Fruit fly (Drosophila melanogaster) whole organism, embryonic: Measurements from ENCODE around the gene CG43062.

ENCODE experiments used
- CG10267 ChIP-seq: fragments of 200-800 bp; sonication (Bioruptor generic); optimal IDR thresholded peaks from 2 replicates; lab custom pipeline; 2018; ENCODE audit warnings: missing biosample characterization, mild to moderate bottlenecking, missing genetic modification characterization, moderate library complexity
- CG10654 ChIP-seq: fragments of 200-800 bp; sonication (Bioruptor generic); optimal IDR thresholded peaks from 2 replicates; lab custom pipeline; 2016; ENCODE audit warnings: missing biosample characterization, missing genetic modification characterization
- CG12942 ChIP-seq: fragments of 200-800 bp; sonication (Bioruptor generic); optimal IDR thresholded peaks from 3 replicates; lab custom pipeline; 2016; ENCODE audit warnings: missing biosample characterization, missing genetic modification characterization
- CG14050 ChIP-seq: fragments of 200-800 bp; sonication (Bioruptor generic); IDR thresholded peaks from 3 replicates; pipeline ENCODE4 v1.3.6; 2022; ENCODE audit warnings: missing biosample characterization, missing genetic modification characterization
- CG16813 ChIP-seq: fragments of 200-800 bp; sonication (Bioruptor generic); IDR thresholded peaks from 3 replicates; pipeline ENCODE4 v1.3.6; 2022; ENCODE audit warnings: missing biosample characterization, missing genetic modification characterization; ENCODE audit not compliant: partially characterized antibody
- CG17361 ChIP-seq: fragments of 200-800 bp; sonication (Bioruptor generic); IDR thresholded peaks from 3 replicates; pipeline ENCODE4 v1.3.6; 2022; ENCODE audit warnings: missing biosample characterization, missing genetic modification characterization
- CG17568 ChIP-seq: fragments of 200-800 bp; sonication (Bioruptor generic); optimal IDR thresholded peaks from 2 replicates; lab custom pipeline; 2018; ENCODE audit warnings: missing biosample characterization, mild to moderate bottlenecking, missing genetic modification characterization, moderate library complexity
- CG18764 ChIP-seq: fragments of 200-800 bp; sonication (Bioruptor generic); optimal IDR thresholded peaks from 3 replicates; lab custom pipeline; 2016; ENCODE audit warnings: missing biosample characterization, missing genetic modification characterization
- CG2129 ChIP-seq: fragments of 200-800 bp; sonication (Bioruptor generic); IDR thresholded peaks from 2 replicates; pipeline ENCODE4 v1.3.6; 2022; ENCODE audit warnings: missing biosample characterization, missing genetic modification characterization; ENCODE audit not compliant: partially characterized antibody
- CG32767 ChIP-seq: fragments of 200-800 bp; sonication (Bioruptor generic); IDR thresholded peaks from 2 replicates; pipeline ENCODE4 v1.3.6; 2022; ENCODE audit warnings: missing biosample characterization, missing genetic modification characterization
- CG34376 ChIP-seq: fragments of 200-800 bp; sonication (Bioruptor generic); optimal IDR thresholded peaks from 2 replicates; lab custom pipeline; 2018; ENCODE audit warnings: missing biosample characterization, mild to moderate bottlenecking, missing genetic modification characterization
- CG4424 ChIP-seq: fragments of 200-800 bp; sonication (Bioruptor generic); optimal IDR thresholded peaks from 3 replicates; lab custom pipeline; 2016; ENCODE audit warnings: missing biosample characterization, missing genetic modification characterization
- CG4730 ChIP-seq: fragments of 200-800 bp; sonication (Bioruptor generic); IDR thresholded peaks from 2 replicates; pipeline ENCODE4 v1.3.6; 2022; ENCODE audit warnings: missing biosample characterization, missing genetic modification characterization
- CG6654 ChIP-seq: fragments of 200-800 bp; sonication (Bioruptor generic); optimal IDR thresholded peaks from 2 replicates; lab custom pipeline; 2017; ENCODE audit warnings: missing biosample characterization, mild to moderate bottlenecking, missing genetic modification characterization
- CG7271 ChIP-seq: fragments of 200-800 bp; sonication (Bioruptor generic); optimal IDR thresholded peaks from 2 replicates; lab custom pipeline; 2018; ENCODE audit warnings: missing biosample characterization, mild to moderate bottlenecking, missing genetic modification characterization, moderate library complexity
- CG7745 ChIP-seq: fragments of 200-800 bp; sonication (Bioruptor generic); optimal IDR thresholded peaks from 2 replicates; lab custom pipeline; 2018; ENCODE audit warnings: missing biosample characterization, mild to moderate bottlenecking, missing genetic modification characterization, moderate library complexity
- CG9215 ChIP-seq: fragments of 200-800 bp; sonication (Bioruptor generic); IDR thresholded peaks from 2 replicates; pipeline ENCODE4 v1.3.6; 2022; ENCODE audit warnings: missing biosample characterization, missing genetic modification characterization
- CG9797 ChIP-seq: fragments of 200-800 bp; sonication (Bioruptor generic); optimal IDR thresholded peaks from 3 replicates; lab custom pipeline; 2018; ENCODE audit warnings: missing biosample characterization, mild to moderate bottlenecking, missing genetic modification characterization
- CG9817 ChIP-seq: fragments of 200-800 bp; sonication (Bioruptor generic); optimal IDR thresholded peaks from 2 replicates; lab custom pipeline; 2018; ENCODE audit warnings: missing biosample characterization, mild to moderate bottlenecking, missing genetic modification characterization, moderate library complexity
- D19A ChIP-seq: fragments of 200-800 bp; optimal IDR thresholded peaks from 3 replicates; lab custom pipeline; 2019; ENCODE audit warnings: missing biosample characterization, mild to moderate bottlenecking, missing genetic modification characterization, moderate library complexity
- Dbx ChIP-seq: fragments of 200-800 bp; sonication (Bioruptor generic); IDR thresholded peaks from 3 replicates; pipeline ENCODE4 v1.3.6; 2022; ENCODE audit warnings: missing biosample characterization, missing genetic modification characterization
- Dll ChIP-seq: fragments of 200-800 bp; sonication (Bioruptor generic); IDR thresholded peaks from 4 replicates; pipeline ENCODE4 v1.3.6; 2022; ENCODE audit warnings: missing biosample characterization, missing genetic modification characterization; ENCODE audit not compliant: partially characterized antibody
- Dp ChIP-seq: fragments of 200-800 bp; sonication (Bioruptor generic); optimal IDR thresholded peaks from 2 replicates; lab custom pipeline; 2018; ENCODE audit warnings: missing biosample characterization, mild to moderate bottlenecking, missing genetic modification characterization, moderate library complexity
- Drgx ChIP-seq: fragments of 200-800 bp; sonication (Bioruptor generic); IDR thresholded peaks from 2 replicates; pipeline ENCODE4 v1.3.6; 2022; ENCODE audit warnings: missing biosample characterization, missing genetic modification characterization
- H2.0 ChIP-seq: fragments of 200-800 bp; sonication (Bioruptor generic); IDR thresholded peaks from 2 replicates; pipeline ENCODE4 v1.3.6; 2022; ENCODE audit warnings: missing biosample characterization, missing genetic modification characterization
- Hey ChIP-seq: fragments of 200-800 bp; sonication (Bioruptor generic); optimal IDR thresholded peaks from 3 replicates; lab custom pipeline; 2018; ENCODE audit warnings: missing biosample characterization, mild to moderate bottlenecking, missing genetic modification characterization
- Hr78 ChIP-seq, 2 experiments: fragments of 200-800 bp in 1 of 2; fragments of >200 bp in 1 of 2; sonication (Bioruptor generic) in 1 of 2; optimal IDR thresholded peaks; 2 replicates each; lab custom pipeline; 2017 to 2019; ENCODE audit warnings: missing biosample characterization in 2 of 2, missing genetic modification characterization in 2 of 2, mild to moderate bottlenecking in 1 of 2, moderate library complexity in 1 of 2
- Max ChIP-seq: fragments of 200-800 bp; sonication (Bioruptor generic); optimal IDR thresholded peaks from 2 replicates; lab custom pipeline; 2016; ENCODE audit warnings: missing biosample characterization, mild to moderate bottlenecking, missing genetic modification characterization
- Myb ChIP-seq: fragments of 200-800 bp; sonication (Bioruptor generic); optimal IDR thresholded peaks from 2 replicates; lab custom pipeline; 2016; ENCODE audit warnings: missing biosample characterization, missing genetic modification characterization
- Nf-YC ChIP-seq: fragments of 200-800 bp; optimal IDR thresholded peaks from 3 replicates; lab custom pipeline; 2019; ENCODE audit warnings: missing biosample characterization, mild to moderate bottlenecking, missing genetic modification characterization, moderate library complexity
- Optix ChIP-seq: fragments of 200-800 bp; sonication (Bioruptor generic); IDR thresholded peaks from 3 replicates; pipeline ENCODE4 v1.3.6; 2022; ENCODE audit warnings: missing biosample characterization, missing genetic modification characterization
- Sox102F ChIP-seq: fragments of 200-800 bp; sonication (Bioruptor generic); optimal IDR thresholded peaks from 2 replicates; lab custom pipeline; 2018; ENCODE audit warnings: missing biosample characterization, mild to moderate bottlenecking, missing genetic modification characterization, moderate library complexity
- Sry-δ ChIP-seq: fragments of 200-800 bp; sonication (Bioruptor generic); optimal IDR thresholded peaks from 2 replicates; lab custom pipeline; 2016; ENCODE audit warnings: missing biosample characterization, missing genetic modification characterization
- Taf1 ChIP-seq: fragments of 200-800 bp; sonication (Bioruptor generic); IDR thresholded peaks from 2 replicates; pipeline ENCODE4 v1.3.6; 2022; ENCODE audit warnings: missing biosample characterization, missing genetic modification characterization
- abd-A ChIP-seq: fragments of 200-800 bp; sonication (Bioruptor generic); optimal IDR thresholded peaks from 3 replicates; lab custom pipeline; 2019; ENCODE audit warnings: missing biosample characterization, mild to moderate bottlenecking, missing genetic modification characterization, moderate library complexity
- al ChIP-seq: fragments of 200-800 bp; sonication (Bioruptor generic); IDR thresholded peaks from 2 replicates; pipeline ENCODE4 v1.3.6; 2022; ENCODE audit warnings: missing biosample characterization, missing genetic modification characterization
- cato ChIP-seq: fragments of 200-800 bp; sonication (Bioruptor generic); optimal IDR thresholded peaks from 2 replicates; lab custom pipeline; 2016; ENCODE audit warnings: missing biosample characterization, missing genetic modification characterization, borderline replicate concordance
- chif ChIP-seq, 2 experiments: fragments of 200-800 bp; sonication (Bioruptor generic); optimal IDR thresholded peaks; 3 replicates each; lab custom pipeline; 2016; ENCODE audit warnings: missing biosample characterization in 2 of 2, missing genetic modification characterization in 2 of 2
- chinmo ChIP-seq: fragments of 200-800 bp; sonication (Bioruptor generic); IDR thresholded peaks from 4 replicates; pipeline ENCODE4 v1.3.6; 2022; ENCODE audit warnings: missing biosample characterization, missing genetic modification characterization; ENCODE audit not compliant: partially characterized antibody
- dysf ChIP-seq: fragments of 200-800 bp; sonication (Bioruptor generic); IDR thresholded peaks from 3 replicates; pipeline ENCODE4 v1.3.6; 2022; ENCODE audit warnings: missing biosample characterization, missing genetic modification characterization
- eyg ChIP-seq: fragments of 200-800 bp; sonication (Bioruptor generic); optimal IDR thresholded peaks from 3 replicates; lab custom pipeline; 2016; ENCODE audit warnings: missing biosample characterization, missing genetic modification characterization
- gce ChIP-seq: fragments of 200-800 bp; sonication (Bioruptor generic); IDR thresholded peaks from 3 replicates; pipeline ENCODE4 v1.3.6; 2022; ENCODE audit warnings: missing biosample characterization, missing genetic modification characterization
- lola ChIP-seq, 3 experiments: fragments of >200 bp in 2 of 3; fragments of 200-800 bp in 1 of 3; sonication (Bioruptor generic) in 1 of 3; optimal IDR thresholded peaks; 2 replicates each; lab custom pipeline; 2017 to 2019; ENCODE audit warnings: missing biosample characterization in 3 of 3, missing genetic modification characterization in 3 of 3, mild to moderate bottlenecking in 1 of 3, moderate library complexity in 1 of 3
- maf-S ChIP-seq: fragments of 200-800 bp; sonication (Bioruptor generic); optimal IDR thresholded peaks from 2 replicates; lab custom pipeline; 2016; ENCODE audit warnings: missing biosample characterization, missing genetic modification characterization
- pita ChIP-seq: fragments of 200-800 bp; sonication (Bioruptor generic); optimal IDR thresholded peaks from 2 replicates; lab custom pipeline; 2017; ENCODE audit warnings: missing biosample characterization, mild to moderate bottlenecking, missing genetic modification characterization
- sd ChIP-seq: fragments of 200-800 bp; sonication (Bioruptor generic); optimal IDR thresholded peaks from 3 replicates; lab custom pipeline; 2018; ENCODE audit warnings: missing biosample characterization, mild to moderate bottlenecking, missing genetic modification characterization, moderate library complexity
- seq ChIP-seq: fragments of 200-800 bp; sonication (Bioruptor generic); IDR thresholded peaks from 2 replicates; pipeline ENCODE4 v1.3.6; 2022; ENCODE audit warnings: missing biosample characterization, missing genetic modification characterization
- shn ChIP-seq: fragments of 200-800 bp; sonication (Bioruptor generic); optimal IDR thresholded peaks from 3 replicates; lab custom pipeline; 2016; ENCODE audit warnings: missing biosample characterization, missing genetic modification characterization
- sisA ChIP-seq: fragments of 200-800 bp; sonication (Bioruptor generic); IDR thresholded peaks from 2 replicates; pipeline ENCODE4 v1.3.6; 2022; ENCODE audit warnings: missing biosample characterization, missing genetic modification characterization
- vfl ChIP-seq: fragments of 200-800 bp; sonication (Bioruptor generic); optimal IDR thresholded peaks from 2 replicates; lab custom pipeline; 2016; ENCODE audit warnings: missing biosample characterization, missing genetic modification characterization

Gene CG43062

dm6 chr3R:11764279-11764880, 14.2 kb downstream of the CG43062 start, which contains the start of gene Lk6 (continued):
- peak in 1 of 2 experiments; percentile 28 for TF ChIP-seq Hr78 (GFP tag; optimal IDR thresholded peaks at IDR 0.05; lab: Kevin White, UChicago)
- TF ChIP-seq CG4424 (GFP tag; lab: Kevin White, UChicago) = peak; percentile 42
- TF ChIP-seq CG16813 (GFP tag; lab: Robert Waterston, UW) = no peak
- TF ChIP-seq dysf (GFP tag; lab: Robert Waterston, UW) = no peak
- no peak for TF ChIP-seq D19A (tag; lab: Kevin White, UChicago)
- TF ChIP-seq vfl (GFP tag; lab: Kevin White, UChicago) = peak; percentile 25
- no peak for TF ChIP-seq maf-S
- TF ChIP-seq CG7745 (tag; lab: Kevin White, UChicago) = no peak
- no peak for TF ChIP-seq eyg (GFP tag; lab: Kevin White, UChicago)
- TF ChIP-seq Optix = no peak
- TF ChIP-seq Sox102F (GFP tag; lab: Kevin White, UChicago) = no peak
- no peak for TF ChIP-seq chinmo (GFP tag; lab: Robert Waterston, UW)
- TF ChIP-seq sisA (GFP tag; lab: Robert Waterston, UW) = no peak
- peak; percentile 99 for TF ChIP-seq pita (GFP tag; lab: Kevin White, UChicago)
- peak; percentile 56 for TF ChIP-seq sd
- TF ChIP-seq CG9215 = no peak
- no peak for TF ChIP-seq Max
- TF ChIP-seq CG7271 (tag; lab: Kevin White, UChicago) = no peak
- no peak for TF ChIP-seq CG17361 (GFP tag; lab: Robert Waterston, UW)
- TF ChIP-seq Dll (GFP tag; lab: Robert Waterston, UW) = no peak
- no peak for TF ChIP-seq CG32767
- no peak for TF ChIP-seq Taf1
- TF ChIP-seq Drgx (GFP tag; lab: Robert Waterston, UW) = no peak
- TF ChIP-seq CG12942 (GFP tag; lab: Kevin White, UChicago) = no peak
- peak; percentile 100 for TF ChIP-seq CG9797 (GFP tag; lab: Kevin White, UChicago)
- TF ChIP-seq H2.0 (GFP tag; lab: Robert Waterston, UW) = no peak
- TF ChIP-seq CG14050 (GFP tag; lab: Robert Waterston, UW) = no peak
- no peak for TF ChIP-seq gce
- peak; percentile 99 for TF ChIP-seq Dp (GFP tag; lab: Kevin White, UChicago)
- no peak for TF ChIP-seq Dbx
- no peak for TF ChIP-seq CG4730
- TF ChIP-seq CG2129 = no peak
- no peak for TF ChIP-seq CG6654 (GFP tag; lab: Kevin White, UChicago)
- TF ChIP-seq chif (GFP tag; optimal IDR thresholded peaks at IDR 0.05; lab: Kevin White, UChicago) = peak in 1 of 2 experiments; percentile 42
- peak; percentile 28 for TF ChIP-seq CG9817 (tag; lab: Kevin White, UChicago)
- peak; percentile 82 for TF ChIP-seq Myb (GFP tag; lab: Kevin White, UChicago)
- peak; percentile 93 for TF ChIP-seq CG34376 (GFP tag; lab: Kevin White, UChicago)
- peak; percentile 67 for TF ChIP-seq Sry-δ
- peak; percentile 37 for TF ChIP-seq shn
- TF ChIP-seq Hey = no peak
- TF ChIP-seq CG18764 (GFP tag; lab: Kevin White, UChicago) = peak; percentile 38
- TF ChIP-seq seq (GFP tag; lab: Robert Waterston, UW) = no peak
- peak; percentile 71 for TF ChIP-seq Nf-YC (tag; lab: Kevin White, UChicago)
- TF ChIP-seq lola (GFP tag; optimal IDR thresholded peaks at IDR 0.05; lab: Kevin White, UChicago) = peak in 2 of 3 experiments; percentile 16 to 30
- TF ChIP-seq abd-A (tag; lab: Kevin White, UChicago) = no peak
- peak; percentile 86 for TF ChIP-seq CG10267 (tag; lab: Kevin White, UChicago)
- TF ChIP-seq al = no peak
- TF ChIP-seq CG10654 (GFP tag; lab: Kevin White, UChicago) = peak; percentile 43
- no peak for TF ChIP-seq cato (GFP tag; lab: Kevin White, UChicago)
- no peak for TF ChIP-seq CG17568 (GFP tag; lab: Kevin White, UChicago)
